Fruit fly (Drosophila melanogaster): ENCODE results near the gene CG12288.

The CG12288 gene

dm6 chr2L:16910177-16910576, 8.2 kb upstream of the CG12288 start, which contains the start of gene ApepP:
ApepP (minus strand) TSS chr2L:16910418.
- TF ChIP-seq hb (GFP tag; IDR thresholded peaks at IDR 0.05; ENCODE audit: partially characterized antibody) = no peak
- no peak for TF ChIP-seq Gsc (GFP tag; IDR thresholded peaks at IDR 0.05)
- no peak for TF ChIP-seq wek (GFP tag; optimal IDR thresholded peaks at IDR 0.05)
- TF ChIP-seq HLHmδ (GFP tag; optimal IDR thresholded peaks at IDR 0.05) = no peak
- no peak for TF ChIP-seq C15 (GFP tag; IDR thresholded peaks at IDR 0.05)
- TF ChIP-seq caup (GFP tag; optimal IDR thresholded peaks at IDR 0.05; ENCODE audit: severe bottlenecking) = no peak
- TF ChIP-seq MBD-R2 (GFP tag; IDR thresholded peaks at IDR 0.05) = peak; percentile 22; the same call in 1 of the 2 replicates
- TF ChIP-seq CG10274 (GFP tag; optimal IDR thresholded peaks at IDR 0.05) = no peak
- peak; percentile 34; the same call in 1 of the 2 replicates for TF ChIP-seq GATAe (GFP tag; conservative IDR thresholded peaks at IDR 0.05)
- TF ChIP-seq Opbp (GFP tag; IDR thresholded peaks at IDR 0.05; ENCODE audit: partially characterized antibody) = no peak
- TF ChIP-seq CG9797 (GFP tag; optimal IDR thresholded peaks at IDR 0.05) = peak; percentile 44
- TF ChIP-seq CG11560 (tag; IDR thresholded peaks at IDR 0.05) = no peak
- peak; percentile 39 for TF ChIP-seq CG34376 (GFP tag; optimal IDR thresholded peaks at IDR 0.05)
- TF ChIP-seq HmgZ (tag; optimal IDR thresholded peaks at IDR 0.05) = peak; percentile 28
- no peak for TF ChIP-seq H15 (GFP tag; IDR thresholded peaks at IDR 0.05)
- TF ChIP-seq CG16863 (GFP tag; optimal IDR thresholded peaks at IDR 0.05) = no peak
- no peak for TF ChIP-seq Fer2 (tag; optimal IDR thresholded peaks at IDR 0.05)
- no peak for TF ChIP-seq CG10267 (tag; optimal IDR thresholded peaks at IDR 0.05)
- peak; percentile 21 for TF ChIP-seq CG6854 (GFP tag; optimal IDR thresholded peaks at IDR 0.05)
- no peak for TF ChIP-seq Nf-YA (GFP tag; IDR thresholded peaks at IDR 0.05)
- peak; percentile 4 for TF ChIP-seq CrebB (tag; optimal IDR thresholded peaks at IDR 0.05)
- TF ChIP-seq kah (GFP tag; optimal IDR thresholded peaks at IDR 0.05) = no peak
- no peak for TF ChIP-seq row (GFP tag; IDR thresholded peaks at IDR 0.05)
- TF ChIP-seq pzg (GFP tag; optimal IDR thresholded peaks at IDR 0.05) = peak; percentile 55
- no peak for TF ChIP-seq gce (GFP tag; IDR thresholded peaks at IDR 0.05)
- TF ChIP-seq stwl (tag; optimal IDR thresholded peaks at IDR 0.05) = peak; percentile 11
- TF ChIP-seq CG6654 (GFP tag; optimal IDR thresholded peaks at IDR 0.05) = peak; percentile 74
- TF ChIP-seq Dp (GFP tag; optimal IDR thresholded peaks at IDR 0.05) = peak; percentile 73
- TF ChIP-seq CG17912 (GFP tag; optimal IDR thresholded peaks at IDR 0.05) = no peak
- no peak for TF ChIP-seq p53 (GFP tag; optimal IDR thresholded peaks at IDR 0.05)
- TF ChIP-seq E2f2 (GFP tag; IDR thresholded peaks at IDR 0.05) = peak; percentile 82
- no peak for TF ChIP-seq Meics (GFP tag; optimal IDR thresholded peaks at IDR 0.05)
- TF ChIP-seq sens (GFP tag) = no peak
- TF ChIP-seq trh (GFP tag; optimal IDR thresholded peaks at IDR 0.05) = no peak
- peak; percentile 73 for TF ChIP-seq gfzf (GFP tag; optimal IDR thresholded peaks at IDR 0.05)
- no peak for TF ChIP-seq CG11398 (GFP tag; optimal IDR thresholded peaks at IDR 0.05)
- TF ChIP-seq CG14860 (GFP tag; IDR thresholded peaks at IDR 0.05; ENCODE audit: partially characterized antibody) = no peak
- TF ChIP-seq yki (optimal IDR thresholded peaks at IDR 0.05) = no peak
- no peak for TF ChIP-seq CG6683 (GFP tag; optimal IDR thresholded peaks at IDR 0.05)
- TF ChIP-seq exex (tag; optimal IDR thresholded peaks at IDR 0.05) = peak; percentile 83
- TF ChIP-seq nerfin-1 (tag; optimal IDR thresholded peaks at IDR 0.05) = no peak
- no peak for TF ChIP-seq CG31441 (GFP tag; IDR thresholded peaks at IDR 0.05)
- no peak for TF ChIP-seq Trl (optimal IDR thresholded peaks at IDR 0.05)
- no peak for TF ChIP-seq Trl (GFP tag; optimal IDR thresholded peaks at IDR 0.05)

All from whole organism, embryonic.